Fruit fly (Drosophila melanogaster) whole organism, embryonic: Measurements from ENCODE around the gene CG3032.

ENCODE experiments used
- Abd-B ChIP-seq: fragments of 200-800 bp; sonication (Bioruptor generic); optimal IDR thresholded peaks from 2 replicates; lab custom pipeline; 2018; ENCODE audit warnings: missing biosample characterization, mild to moderate bottlenecking, missing genetic modification characterization, moderate library complexity
- Atf-2 ChIP-seq: fragments of 200-800 bp; sonication (Bioruptor generic); optimal IDR thresholded peaks from 2 replicates; lab custom pipeline; 2016; ENCODE audit warnings: missing biosample characterization, missing genetic modification characterization
- Awh ChIP-seq: fragments of 200-800 bp; sonication (Bioruptor generic); IDR thresholded peaks from 2 replicates; pipeline ENCODE4, ENCODE4 v1.3.6; 2022; ENCODE audit warnings: missing biosample characterization, missing genetic modification characterization
- Blimp-1 ChIP-seq: fragments of 200-800 bp; sonication (Bioruptor generic); optimal IDR thresholded peaks from 3 replicates; lab custom pipeline; 2018; ENCODE audit warnings: missing biosample characterization, missing genetic modification characterization, mild to moderate bottlenecking, moderate library complexity, missing genetic modification reagents
- CG11093 ChIP-seq: fragments of 200-800 bp; sonication (Bioruptor generic); IDR thresholded peaks from 3 replicates; pipeline ENCODE4 v1.3.6; 2022; ENCODE audit warnings: missing biosample characterization, missing genetic modification characterization
- CG11504 ChIP-seq: fragments of 200-800 bp; sonication (Bioruptor generic); optimal IDR thresholded peaks from 3 replicates; lab custom pipeline; 2019; ENCODE audit warnings: missing biosample characterization, mild to moderate bottlenecking, missing genetic modification characterization, moderate library complexity
- CG16779 ChIP-seq: fragments of 200-800 bp; sonication (Bioruptor generic); IDR thresholded peaks from 2 replicates; pipeline ENCODE4 v1.3.6; 2022; ENCODE audit warnings: missing biosample characterization, missing genetic modification characterization
- CG17186 ChIP-seq: fragments of 200-800 bp; sonication (Bioruptor generic); optimal IDR thresholded peaks from 3 replicates; lab custom pipeline; 2017; ENCODE audit warnings: missing biosample characterization, missing genetic modification reagents, missing genetic modification characterization
- CG17361 ChIP-seq: fragments of 200-800 bp; sonication (Bioruptor generic); IDR thresholded peaks from 3 replicates; pipeline ENCODE4 v1.3.6; 2022; ENCODE audit warnings: missing biosample characterization, missing genetic modification characterization
- CG18619 ChIP-seq: fragments of 200-800 bp; sonication (Bioruptor generic); optimal IDR thresholded peaks from 3 replicates; lab custom pipeline; 2017; ENCODE audit warnings: missing biosample characterization, mild to moderate bottlenecking, missing genetic modification characterization
- CG2129 ChIP-seq: fragments of 200-800 bp; sonication (Bioruptor generic); IDR thresholded peaks from 2 replicates; pipeline ENCODE4 v1.3.6; 2022; ENCODE audit warnings: missing biosample characterization, missing genetic modification characterization; ENCODE audit not compliant: partially characterized antibody
- CG2712 ChIP-seq: fragments of 200-800 bp; optimal IDR thresholded peaks from 3 replicates; lab custom pipeline; 2019; ENCODE audit warnings: missing biosample characterization, mild to moderate bottlenecking, missing genetic modification characterization, moderate library complexity
- CG31441 ChIP-seq: fragments of 200-800 bp; sonication (Bioruptor generic); IDR thresholded peaks from 2 replicates; pipeline ENCODE4 v1.3.6; 2022; ENCODE audit warnings: missing biosample characterization, missing genetic modification characterization
- CG3281 ChIP-seq: fragments of 200-800 bp; sonication (Bioruptor generic); optimal IDR thresholded peaks from 3 replicates; lab custom pipeline; 2017; ENCODE audit warnings: missing biosample characterization, mild to moderate bottlenecking, missing genetic modification characterization
- CG5953 ChIP-seq: fragments of 200-800 bp; sonication (Bioruptor generic); IDR thresholded peaks from 2 replicates; pipeline ENCODE4 v1.3.6; 2022; ENCODE audit warnings: missing biosample characterization, missing genetic modification characterization
- CG8281 ChIP-seq: fragments of 200-800 bp; sonication (Bioruptor generic); optimal IDR thresholded peaks from 2 replicates; lab custom pipeline; 2018; ENCODE audit warnings: missing biosample characterization, mild to moderate bottlenecking, missing genetic modification characterization, moderate library complexity
- CG9609 ChIP-seq: fragments of 200-800 bp; sonication (Bioruptor generic); optimal IDR thresholded peaks from 3 replicates; lab custom pipeline; 2016; ENCODE audit warnings: missing biosample characterization, missing genetic modification characterization
- CHES-1-like ChIP-seq: fragments of 200-800 bp; sonication (Bioruptor generic); optimal IDR thresholded peaks from 2 replicates; lab custom pipeline; 2016; ENCODE audit warnings: missing biosample characterization, missing genetic modification characterization
- D ChIP-seq, 2 experiments: fragments of 200-800 bp in 1 of 2; fragments of >200 bp in 1 of 2; sonication (Bioruptor generic) in 1 of 2; optimal IDR thresholded peaks; 2 replicates in 1 of 2; 3 replicates in 1 of 2; lab custom pipeline; 2017; ENCODE audit warnings: mild to moderate bottlenecking in 1 of 2, missing biosample characterization in 1 of 2, missing genetic modification characterization in 1 of 2, missing genetic modification reagents in 1 of 2
- Dbx ChIP-seq: fragments of 200-800 bp; sonication (Bioruptor generic); IDR thresholded peaks from 3 replicates; pipeline ENCODE4 v1.3.6; 2022; ENCODE audit warnings: missing biosample characterization, missing genetic modification characterization
- Dfd ChIP-seq, 2 experiments: fragments of >200 bp; optimal IDR thresholded peaks; 2 replicates each; lab custom pipeline; 2017; ENCODE audit warnings: missing biosample characterization in 2 of 2, missing genetic modification characterization in 2 of 2
- Dll ChIP-seq: fragments of 200-800 bp; sonication (Bioruptor generic); IDR thresholded peaks from 4 replicates; pipeline ENCODE4 v1.3.6; 2022; ENCODE audit warnings: missing biosample characterization, missing genetic modification characterization; ENCODE audit not compliant: partially characterized antibody
- Dref ChIP-seq: fragments of 200-800 bp; sonication (Bioruptor generic); IDR thresholded peaks from 2 replicates; pipeline ENCODE4 v1.3.6; 2022; ENCODE audit warnings: missing biosample characterization, missing genetic modification characterization
- ERR ChIP-seq: fragments of 200-800 bp; sonication (Bioruptor generic); optimal IDR thresholded peaks from 2 replicates; lab custom pipeline; 2016; ENCODE audit warnings: missing biosample characterization, missing genetic modification characterization
- Ets97D ChIP-seq: fragments of 200-800 bp; sonication (Bioruptor generic); optimal IDR thresholded peaks from 3 replicates; lab custom pipeline; 2016; ENCODE audit warnings: missing biosample characterization, missing genetic modification characterization
- Hmx ChIP-seq: fragments of 200-800 bp; sonication (Bioruptor generic); optimal IDR thresholded peaks from 2 replicates; lab custom pipeline; 2016; ENCODE audit warnings: missing biosample characterization, missing genetic modification characterization
- ash1 ChIP-seq: fragments of 200-800 bp; sonication (Bioruptor generic); optimal IDR thresholded peaks from 2 replicates; lab custom pipeline; 2018; ENCODE audit warnings: missing biosample characterization, mild to moderate bottlenecking, missing genetic modification characterization
- cad ChIP-seq: fragments of >200 bp; optimal IDR thresholded peaks from 2 replicates; lab custom pipeline; 2017; ENCODE audit warnings: missing biosample characterization, missing genetic modification characterization
- crp ChIP-seq, 2 experiments: fragments of 200-800 bp; sonication (Bioruptor generic); optimal IDR thresholded peaks; 2 replicates in 1 of 2; 3 replicates in 1 of 2; lab custom pipeline; 2017; ENCODE audit warnings: missing biosample characterization in 2 of 2, missing genetic modification characterization in 2 of 2, mild to moderate bottlenecking in 1 of 2, moderate library complexity in 1 of 2
- dpn ChIP-seq, 2 experiments: fragments of 200-800 bp; sonication (Bioruptor generic); optimal IDR thresholded peaks; 3 replicates each; lab custom pipeline; 2016; ENCODE audit warnings: missing biosample characterization in 2 of 2, missing genetic modification characterization in 2 of 2
- eve ChIP-seq, 2 experiments: fragments of >200 bp; optimal IDR thresholded peaks; 2 replicates each; lab custom pipeline; 2017; ENCODE audit warnings: missing biosample characterization in 2 of 2, missing genetic modification characterization in 2 of 2
- exex ChIP-seq: fragments of 200-800 bp; sonication (Bioruptor generic); optimal IDR thresholded peaks from 4 replicates; lab custom pipeline; 2018; ENCODE audit warnings: missing biosample characterization, mild to moderate bottlenecking, missing genetic modification characterization, moderate library complexity
- fd3F ChIP-seq: fragments of 200-800 bp; sonication (Bioruptor generic); optimal IDR thresholded peaks from 2 replicates; lab custom pipeline; 2018; ENCODE audit warnings: missing biosample characterization, mild to moderate bottlenecking, missing genetic modification characterization, moderate library complexity
- ftz-f1 ChIP-seq: fragments of 200-800 bp; sonication (Bioruptor generic); optimal IDR thresholded peaks from 2 replicates; lab custom pipeline; 2016; ENCODE audit warnings: missing biosample characterization, missing genetic modification characterization
- gem ChIP-seq: fragments of 200-800 bp; sonication (Bioruptor generic); optimal IDR thresholded peaks from 2 replicates; lab custom pipeline; 2019; ENCODE audit warnings: missing biosample characterization, mild to moderate bottlenecking, missing genetic modification characterization, moderate library complexity
- hkb ChIP-seq, 2 experiments: fragments of 200-800 bp in 1 of 2; fragments of >200 bp in 1 of 2; sonication (Bioruptor generic) in 1 of 2; IDR thresholded peaks in 1 of 2; optimal IDR thresholded peaks in 1 of 2; 2 replicates each; pipeline versions ENCODE4 v1.3.6 to Lab custom; 2017 to 2022; ENCODE audit warnings: missing biosample characterization in 1 of 2, missing genetic modification characterization in 1 of 2
- maf-S ChIP-seq: fragments of 200-800 bp; sonication (Bioruptor generic); optimal IDR thresholded peaks from 2 replicates; lab custom pipeline; 2016; ENCODE audit warnings: missing biosample characterization, missing genetic modification characterization
- mam ChIP-seq: fragments of 200-800 bp; sonication (Bioruptor generic); optimal IDR thresholded peaks from 3 replicates; lab custom pipeline; 2016; ENCODE audit warnings: missing biosample characterization, missing genetic modification characterization
- mld ChIP-seq: fragments of 200-800 bp; sonication (Bioruptor generic); IDR thresholded peaks from 3 replicates; pipeline ENCODE4 v1.3.6; 2022; ENCODE audit warnings: missing biosample characterization, missing genetic modification characterization; ENCODE audit not compliant: partially characterized antibody
- pita ChIP-seq: fragments of 200-800 bp; sonication (Bioruptor generic); optimal IDR thresholded peaks from 2 replicates; lab custom pipeline; 2017; ENCODE audit warnings: missing biosample characterization, mild to moderate bottlenecking, missing genetic modification characterization
- ranshi ChIP-seq: fragments of 200-800 bp; sonication (Bioruptor generic); IDR thresholded peaks from 2 replicates; pipeline ENCODE4 v1.3.6; 2022; ENCODE audit warnings: missing biosample characterization, missing genetic modification characterization
- ro ChIP-seq: fragments of 200-800 bp; sonication (Bioruptor generic); IDR thresholded peaks from 2 replicates; pipeline ENCODE4 v1.3.6; 2022; ENCODE audit warnings: missing biosample characterization, missing genetic modification characterization
- sd ChIP-seq: fragments of 200-800 bp; sonication (Bioruptor generic); optimal IDR thresholded peaks from 3 replicates; lab custom pipeline; 2018; ENCODE audit warnings: missing biosample characterization, mild to moderate bottlenecking, missing genetic modification characterization, moderate library complexity
- sna ChIP-seq: fragments of 200-800 bp; sonication (Bioruptor generic); IDR thresholded peaks from 2 replicates; pipeline ENCODE4 v1.3.6; 2022; ENCODE audit warnings: missing biosample characterization, missing genetic modification characterization; ENCODE audit not compliant: partially characterized antibody
- unpg ChIP-seq: fragments of 200-800 bp; sonication (Bioruptor generic); optimal IDR thresholded peaks from 3 replicates; lab custom pipeline; 2018; ENCODE audit warnings: missing biosample characterization, mild to moderate bottlenecking, missing genetic modification characterization, moderate library complexity
- vvl ChIP-seq: fragments of 200-800 bp; sonication (Bioruptor generic); IDR thresholded peaks from 2 replicates; pipeline ENCODE4 v1.3.6; 2022; ENCODE audit warnings: missing biosample characterization, missing genetic modification characterization

The CG3032 gene

dm6 chrX:7004101-7004700, 9.5 kb downstream of the CG3032 start (continued):
- TF ChIP-seq Awh (GFP tag; lab: Robert Waterston, UW) (peak; percentile 90), CG9609 (peak; percentile 61), CG2712 (tag; lab: Kevin White, UChicago) (peak; percentile 79), CG18619 (GFP tag; lab: Kevin White, UChicago) (peak; percentile 82), CG3281 (GFP tag; lab: Kevin White, UChicago) (peak; percentile 70), sd (tag; lab: Kevin White, UChicago) (peak; percentile 59), hkb (optimal IDR thresholded peaks at IDR 0.05; lab: Kevin White, UChicago) (no peak), hkb (GFP tag; IDR thresholded peaks at IDR 0.05; lab: Robert Waterston, UW) (peak; percentile 86), D (optimal IDR thresholded peaks at IDR 0.05; lab: Kevin White, UChicago) (no peak), D (GFP tag; optimal IDR thresholded peaks at IDR 0.05; lab: Kevin White, UChicago) (peak; percentile 91), Dref (GFP tag; lab: Robert Waterston, UW) (no peak), CG5953 (GFP tag; lab: Robert Waterston, UW) (peak; percentile 68), CG11093 (GFP tag; lab: Robert Waterston, UW) (peak; percentile 72; the same call in 1 of the 3 replicates), ftz-f1 (GFP tag; lab: Kevin White, UChicago) (no peak), CG16779 (GFP tag; lab: Robert Waterston, UW) (0 out of 2 replicates have a peak, but pooled peaks have one; percentile 42), ash1 (GFP tag; lab: Kevin White, UChicago) (peak; percentile 44), CG17186 (GFP tag; lab: Kevin White, UChicago) (peak; percentile 78), mam (peak; percentile 39), crp (GFP tag; optimal IDR thresholded peaks at IDR 0.05; lab: Kevin White, UChicago) (peak in 1 of 2 experiments; percentile 46), fd3F (GFP tag; lab: Kevin White, UChicago) (peak; percentile 51)
- TF ChIP-seq, all 482 proteins: peak for 382

- peak; percentile 74 for TF ChIP-seq vvl (GFP tag; lab: Robert Waterston, UW)
- peak; percentile 8 for TF ChIP-seq Abd-B (GFP tag; lab: Kevin White, UChicago)
- TF ChIP-seq ash1 (GFP tag; lab: Kevin White, UChicago) = no peak
- no peak for TF ChIP-seq Dll (GFP tag; lab: Robert Waterston, UW)
- no peak for TF ChIP-seq Hmx (GFP tag; lab: Kevin White, UChicago)
- no peak for TF ChIP-seq cad (GFP tag; lab: Kevin White, UChicago)
- no peak for TF ChIP-seq maf-S (GFP tag; lab: Kevin White, UChicago)
- TF ChIP-seq Dfd (GFP tag; optimal IDR thresholded peaks at IDR 0.05; lab: Kevin White, UChicago) = no peak
- TF ChIP-seq CG17361 = peak; percentile 72
- no peak for TF ChIP-seq CG2129 (GFP tag; lab: Robert Waterston, UW)
- peak; percentile 65 for TF ChIP-seq unpg (GFP tag; lab: Kevin White, UChicago)
- TF ChIP-seq Atf-2 (GFP tag; lab: Kevin White, UChicago) = no peak
- no peak for TF ChIP-seq sna (GFP tag; lab: Robert Waterston, UW)
- TF ChIP-seq CHES-1-like (GFP tag; lab: Kevin White, UChicago) = peak; percentile 5
- no peak for TF ChIP-seq mld (GFP tag; lab: Robert Waterston, UW)
- TF ChIP-seq ERR (GFP tag; lab: Kevin White, UChicago) = no peak
- TF ChIP-seq eve (GFP tag; optimal IDR thresholded peaks at IDR 0.05; lab: Kevin White, UChicago) = peak in 1 of 2 experiments; percentile 42
- TF ChIP-seq dpn (GFP tag; optimal IDR thresholded peaks at IDR 0.05; lab: Kevin White, UChicago) = peak in 1 of 2 experiments; percentile 24
- TF ChIP-seq Ets97D (GFP tag; lab: Kevin White, UChicago) = no peak
- TF ChIP-seq exex = peak; percentile 8
- TF ChIP-seq ranshi (GFP tag; lab: Robert Waterston, UW) = peak; percentile 63
- TF ChIP-seq ro (GFP tag; lab: Robert Waterston, UW) = no peak
- no peak for TF ChIP-seq Dbx (GFP tag; lab: Robert Waterston, UW)
- TF ChIP-seq CG11504 (tag; lab: Kevin White, UChicago) = peak; percentile 3
- no peak for TF ChIP-seq CG8281 (tag; lab: Kevin White, UChicago)
- TF ChIP-seq pita (GFP tag; lab: Kevin White, UChicago) = no peak
- peak; percentile 43 for TF ChIP-seq Blimp-1 (GFP tag; lab: Kevin White, UChicago)
- TF ChIP-seq CG31441 = peak; percentile 75
- TF ChIP-seq gem = peak; percentile 68
Measured at dm6 chrX:7001135-7001769, 12.4 kb downstream of the CG3032 start.
